Worm (Caenorhabditis elegans) whole organism, midembryonic: ENCODE results near the gene hecw-1.

ENCODE experiments used
- flt-1 ChIP-seq: fragments of 200-800 bp; sonication (Bioruptor generic); IDR thresholded peaks from 2 replicates; pipeline ENCODE4 v1.3.6; 2022; ENCODE audit warnings: missing genetic modification characterization, missing compliant biosample characterization
- ref-1 ChIP-seq: fragments of 200-800 bp; sonication (Bioruptor generic); conservative IDR thresholded peaks from 2 replicates; pipeline ENCODE4 v1.3.6; 2022; ENCODE audit warnings: missing genetic modification reagents, missing genetic modification characterization, missing compliant biosample characterization
- tab-1 ChIP-seq: fragments of 200-800 bp; sonication (Bioruptor generic); IDR thresholded peaks from 2 replicates; pipeline ENCODE4 v1.3.6; 2022; ENCODE audit warnings: missing genetic modification characterization, missing compliant biosample characterization
- ztf-23 ChIP-seq: fragments of 200-800 bp; sonication (Bioruptor generic); IDR thresholded peaks from 2 replicates; pipeline ENCODE4 v1.3.6; 2022; ENCODE audit warnings: missing genetic modification reagents, missing genetic modification characterization, missing compliant biosample characterization
- ztf-29 ChIP-seq: fragments of 200-800 bp; sonication (Bioruptor generic); IDR thresholded peaks from 2 replicates; pipeline ENCODE4 v1.3.6; 2022; ENCODE audit warnings: missing genetic modification reagents, missing genetic modification characterization, missing compliant biosample characterization

DNA sequence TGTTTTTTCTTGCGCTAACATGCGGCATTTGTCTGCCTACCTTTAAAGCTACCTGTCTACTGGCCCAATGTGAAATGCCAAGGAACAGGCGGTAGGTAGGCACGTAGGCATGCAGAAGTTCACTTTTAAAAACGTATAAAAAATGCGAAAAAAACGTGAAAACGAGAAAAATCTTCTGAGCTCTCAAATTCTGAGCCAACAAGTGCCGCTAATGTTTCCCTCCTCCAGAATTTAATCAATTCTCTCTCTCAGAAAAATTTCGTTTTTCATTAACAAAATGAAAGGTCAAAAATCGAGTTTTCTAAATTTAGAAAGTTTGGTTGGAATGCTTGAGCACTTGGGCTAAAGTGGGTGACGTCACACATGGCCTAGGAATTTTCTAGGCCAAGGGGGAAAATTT, 7.3 kb downstream of the hecw-1 start:
- TF ChIP-seq flt-1, result no peak
- TF ChIP-seq ztf-29 (GFP tag; lab: Robert Waterston, UW), result no peak
- no peak for TF ChIP-seq tab-1 (GFP tag; lab: Robert Waterston, UW)
- no peak for TF ChIP-seq ref-1 (GFP tag; lab: Robert Waterston, UW)
- no peak for TF ChIP-seq ztf-23 (GFP tag; lab: Robert Waterston, UW)
